Worm (Caenorhabditis elegans) whole organism, young adult: ENCODE data around the gene ugt-12.

ENCODE experiments used
- F22D6.2 ChIP-seq: sonication (generic microtip); optimal IDR thresholded peaks from 2 replicates; lab custom pipeline; 2016; ENCODE audit warnings: mild to moderate bottlenecking, missing genetic modification characterization, missing compliant biosample characterization
- Y56A3A.18 ChIP-seq: fragments of 200-800 bp; sonication (Bioruptor generic); IDR thresholded peaks from 2 replicates; pipeline ENCODE4 v1.3.6; 2022; ENCODE audit warnings: missing genetic modification reagents, missing genetic modification characterization, missing compliant biosample characterization
- hmg-1.2 ChIP-seq: fragments of 200-800 bp; sonication (Bioruptor generic); IDR thresholded peaks from 2 replicates; pipeline ENCODE4 v1.3.6; 2022; ENCODE audit warnings: missing genetic modification reagents, missing genetic modification characterization, missing compliant biosample characterization
- mcd-1 ChIP-seq: fragments of 200-800 bp; sonication (Bioruptor generic); IDR thresholded peaks from 2 replicates; pipeline ENCODE4 v1.3.6; 2022; ENCODE audit warnings: missing genetic modification reagents, missing genetic modification characterization, missing compliant biosample characterization
- sea-2 ChIP-seq: fragments of 200-800 bp; sonication (Bioruptor generic); IDR thresholded peaks from 2 replicates; pipeline ENCODE4 v1.3.6; 2022; ENCODE audit warnings: missing genetic modification characterization, missing compliant biosample characterization

DNA sequence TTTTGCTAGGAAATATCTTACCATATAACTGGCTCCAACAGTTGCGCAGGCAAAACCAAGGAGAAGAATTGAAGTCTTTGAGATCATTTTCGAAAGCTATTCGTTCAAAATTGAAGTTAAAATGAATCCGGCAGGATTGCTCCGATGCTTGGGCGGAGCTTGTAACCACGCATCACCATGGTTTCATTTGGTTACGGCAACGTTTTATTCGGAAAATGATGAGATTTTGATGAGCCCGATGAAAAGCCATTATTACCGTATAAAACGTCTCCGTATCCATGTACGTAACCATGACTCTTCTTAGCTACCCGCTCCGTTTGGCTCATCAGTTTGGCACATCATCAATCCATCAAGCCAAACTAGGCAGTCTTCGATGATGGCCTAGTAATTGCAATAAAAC is 48.2 kb downstream of the ugt-12 start, which contains the start of gene cwp-1:
- TF ChIP-seq mcd-1 (GFP tag; lab: Robert Waterston, UW) (no peak), F22D6.2 (tag; lab: Kevin White, UChicago) (no peak), Y56A3A.18 (GFP tag; lab: Robert Waterston, UW) (no peak), hmg-1.2 (GFP tag; lab: Robert Waterston, UW) (no peak), sea-2 (GFP tag; lab: Robert Waterston, UW) (no peak)
